Worm (Caenorhabditis elegans) whole organism, L2 larva: ENCODE results near the gene fmo-4.
A peak's percentile ranks its signal among the peaks of the same experiment; 100 is the strongest.

Source experiments
- C34F6.9 ChIP-seq: fragments of 150-350 bp; optimal IDR thresholded peaks from 2 replicates; lab custom pipeline; 2014; ENCODE audit warnings: missing biosample characterization, missing genetic modification characterization
- F13H6.1 ChIP-seq: sonication (generic microtip); optimal IDR thresholded peaks from 2 replicates; lab custom pipeline; 2016; ENCODE audit warnings: missing genetic modification characterization, missing compliant biosample characterization
- R02D3.7 ChIP-seq: fragments of 150-350 bp; optimal IDR thresholded peaks from 2 replicates; lab custom pipeline; 2014; ENCODE audit warnings: missing biosample characterization, missing genetic modification characterization
- Y55F3AM.14 ChIP-seq: fragments of 200-800 bp; sonication (Bioruptor generic); optimal IDR thresholded peaks from 2 replicates; lab custom pipeline; 2018; ENCODE audit warnings: mild to moderate bottlenecking, missing genetic modification characterization, missing compliant biosample characterization
- ZK546.5 ChIP-seq: sonication (generic microtip); optimal IDR thresholded peaks from 2 replicates; lab custom pipeline; 2017; ENCODE audit warnings: missing biosample characterization, missing genetic modification characterization
- aly-2 ChIP-seq: fragments of 150-350 bp; optimal IDR thresholded peaks from 2 replicates; lab custom pipeline; 2014; ENCODE audit warnings: missing biosample characterization, missing genetic modification characterization
- ama-1 ChIP-seq: fragments of 150-350 bp; optimal IDR thresholded peaks from 2 replicates; lab custom pipeline; 2018; ENCODE audit warnings: inconsistent platforms
- blmp-1 ChIP-seq: sonication (generic microtip); optimal IDR thresholded peaks from 2 replicates; lab custom pipeline; 2017; ENCODE audit warnings: missing genetic modification characterization, mild to moderate bottlenecking, missing compliant biosample characterization, antibody characterized with exemption, moderate library complexity; ENCODE audit not compliant: insufficient read depth
- ceh-16 ChIP-seq: fragments of 150-350 bp; optimal IDR thresholded peaks from 2 replicates; lab custom pipeline; 2014; ENCODE audit warnings: missing biosample characterization, missing genetic modification characterization
- ceh-82 ChIP-seq: fragments of 150-350 bp; optimal IDR thresholded peaks from 2 replicates; lab custom pipeline; 2014; ENCODE audit warnings: missing biosample characterization, missing genetic modification characterization
- crh-2 ChIP-seq: sonication (generic microtip); optimal IDR thresholded peaks from 2 replicates; lab custom pipeline; 2017; ENCODE audit warnings: missing biosample characterization, missing genetic modification characterization
- dmd-4 ChIP-seq: sonication (generic microtip); optimal IDR thresholded peaks from 2 replicates; lab custom pipeline; 2017; ENCODE audit warnings: missing biosample characterization, missing genetic modification characterization
- egl-27 ChIP-seq: sonication (generic microtip); optimal IDR thresholded peaks from 3 replicates; lab custom pipeline; 2017; ENCODE audit warnings: missing biosample characterization, missing genetic modification reagents, missing genetic modification characterization
- elt-3 ChIP-seq: sonication (generic microtip); optimal IDR thresholded peaks from 2 replicates; lab custom pipeline; 2017; ENCODE audit warnings: missing biosample characterization, missing genetic modification characterization
- fos-1 ChIP-seq: fragments of 150-350 bp; optimal IDR thresholded peaks from 2 replicates; lab custom pipeline; 2014; ENCODE audit warnings: missing biosample characterization, missing genetic modification characterization
- lin-13 ChIP-seq: fragments of 150-350 bp; optimal IDR thresholded peaks from 2 replicates; lab custom pipeline; 2014; ENCODE audit warnings: missing biosample characterization, missing genetic modification reagents, missing genetic modification characterization
- lin-39 ChIP-seq: fragments of 150-350 bp; optimal IDR thresholded peaks from 2 replicates; lab custom pipeline; 2014; ENCODE audit warnings: missing biosample characterization, missing genetic modification reagents, missing genetic modification characterization
- lsy-2 ChIP-seq, 2 experiments: fragments of 150-350 bp in 1 of 2; sonication (generic microtip) in 1 of 2; optimal IDR thresholded peaks; 2 replicates each; lab custom pipeline; 2014 to 2017; ENCODE audit warnings: missing biosample characterization in 2 of 2, missing genetic modification characterization in 2 of 2
- mab-5 ChIP-seq: fragments of 150-350 bp; optimal IDR thresholded peaks from 2 replicates; lab custom pipeline; 2014; ENCODE audit warnings: missing biosample characterization, missing genetic modification characterization
- mdl-1 ChIP-seq, 2 experiments: fragments of 150-350 bp in 1 of 2; sonication (generic microtip) in 1 of 2; optimal IDR thresholded peaks; 2 replicates each; lab custom pipeline; 2017; ENCODE audit warnings: missing biosample characterization in 2 of 2, missing genetic modification characterization in 2 of 2
- nhr-10 ChIP-seq: sonication (generic microtip); optimal IDR thresholded peaks from 2 replicates; lab custom pipeline; 2017; ENCODE audit warnings: missing biosample characterization, missing genetic modification characterization
- nhr-129 ChIP-seq: fragments of 150-350 bp; optimal IDR thresholded peaks from 2 replicates; lab custom pipeline; 2014; ENCODE audit warnings: missing biosample characterization, missing genetic modification characterization
- nhr-21 ChIP-seq: fragments of 150-350 bp; optimal IDR thresholded peaks from 2 replicates; lab custom pipeline; 2014; ENCODE audit warnings: missing biosample characterization, missing genetic modification characterization
- nhr-23 ChIP-seq: fragments of 150-350 bp; optimal IDR thresholded peaks from 2 replicates; lab custom pipeline; 2014; ENCODE audit warnings: missing biosample characterization, missing genetic modification reagents, missing genetic modification characterization
- nhr-237 ChIP-seq: fragments of 150-350 bp; optimal IDR thresholded peaks from 2 replicates; lab custom pipeline; 2014; ENCODE audit warnings: missing biosample characterization, missing genetic modification characterization
- nhr-25 ChIP-seq: fragments of 150-350 bp; sonication (generic microtip); optimal IDR thresholded peaks from 3 replicates; lab custom pipeline; 2014; ENCODE audit warnings: missing biosample characterization, missing genetic modification characterization
- nhr-77 ChIP-seq: fragments of 150-350 bp; optimal IDR thresholded peaks from 2 replicates; lab custom pipeline; 2014; ENCODE audit warnings: missing biosample characterization, missing genetic modification characterization
- peb-1 ChIP-seq: fragments of 150-350 bp; optimal IDR thresholded peaks from 2 replicates; lab custom pipeline; 2014; ENCODE audit warnings: missing biosample characterization, missing genetic modification characterization
- sem-4 ChIP-seq: fragments of 150-350 bp; optimal IDR thresholded peaks from 2 replicates; lab custom pipeline; 2014; ENCODE audit warnings: missing biosample characterization, missing genetic modification reagents, missing genetic modification characterization
- sma-3 ChIP-seq: sonication (generic microtip); optimal IDR thresholded peaks from 2 replicates; lab custom pipeline; 2016; ENCODE audit warnings: missing genetic modification reagents, missing genetic modification characterization, missing compliant biosample characterization
- sma-9 ChIP-seq, 2 experiments: fragments of 150-350 bp in 1 of 2; sonication (generic microtip) in 1 of 2; optimal IDR thresholded peaks; 2 replicates each; lab custom pipeline; 2014 to 2016; ENCODE audit warnings: missing genetic modification characterization in 2 of 2, mild to moderate bottlenecking in 1 of 2, missing biosample characterization in 1 of 2, missing compliant biosample characterization in 1 of 2, missing genetic modification reagents in 1 of 2, moderate library complexity in 1 of 2
- snpc-4 ChIP-seq: fragments of 150-350 bp; optimal IDR thresholded peaks from 2 replicates; lab custom pipeline; 2014; ENCODE audit warnings: missing biosample characterization, missing genetic modification characterization
- unc-39 ChIP-seq: fragments of 150-350 bp; optimal IDR thresholded peaks from 2 replicates; lab custom pipeline; 2014; ENCODE audit warnings: missing biosample characterization, missing genetic modification characterization
- unc-55 ChIP-seq: fragments of 150-350 bp; sonication (generic microtip); optimal IDR thresholded peaks from 3 replicates; lab custom pipeline; 2014; ENCODE audit warnings: missing biosample characterization, missing genetic modification reagents, missing genetic modification characterization
- unc-62 ChIP-seq: fragments of 150-350 bp; optimal IDR thresholded peaks from 2 replicates; lab custom pipeline; 2014; ENCODE audit warnings: missing biosample characterization, missing genetic modification reagents, missing genetic modification characterization
- ztf-1 ChIP-seq: fragments of 200-800 bp; sonication (Bioruptor generic); conservative IDR thresholded peaks from 2 replicates; pipeline ENCODE4 v1.3.6; 2022; ENCODE audit warnings: missing genetic modification characterization, missing compliant biosample characterization
- ztf-11 ChIP-seq: sonication (generic microtip); optimal IDR thresholded peaks from 2 replicates; lab custom pipeline; 2017; ENCODE audit warnings: missing biosample characterization, missing genetic modification characterization
- ztf-4 ChIP-seq: fragments of 150-350 bp; optimal IDR thresholded peaks from 2 replicates; lab custom pipeline; 2014; ENCODE audit warnings: missing biosample characterization, missing genetic modification characterization

Gene fmo-4

DNA sequence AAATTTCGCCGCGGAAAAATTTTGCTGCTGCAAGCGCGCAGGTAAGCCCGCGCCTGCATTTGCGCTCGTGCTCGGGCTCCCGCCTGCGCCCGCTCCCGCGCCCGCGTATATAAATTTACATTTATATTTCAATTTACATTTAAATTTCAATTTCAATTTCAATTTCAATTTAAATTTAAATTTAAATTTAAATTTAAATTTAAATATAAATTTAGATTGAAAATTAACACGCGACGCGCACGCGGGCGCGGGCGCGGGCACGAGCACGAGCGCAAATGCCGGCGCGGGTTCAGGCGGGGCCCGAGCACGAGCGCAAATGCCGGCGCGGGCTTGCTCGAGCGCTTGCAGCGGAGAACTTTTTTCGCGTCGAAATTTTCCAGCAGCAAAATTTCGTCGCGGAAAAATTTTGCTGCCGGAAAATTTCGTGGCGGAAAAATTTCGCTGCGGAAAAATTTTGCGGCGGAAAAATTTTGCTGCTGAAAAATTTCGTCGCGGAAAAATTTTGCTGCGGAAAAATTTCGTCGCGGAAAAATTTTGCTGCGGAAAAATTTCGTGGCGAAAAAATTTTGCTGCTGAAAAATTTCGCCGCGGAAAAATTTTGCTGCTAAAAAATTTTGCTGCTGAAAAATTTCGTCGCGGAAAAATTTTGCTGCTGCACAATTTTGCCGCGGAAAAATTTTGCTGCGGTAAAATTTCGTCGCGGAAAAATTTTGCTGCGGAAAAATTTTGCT is 39.5 kb upstream of the fmo-4 start:
- TF ChIP-seq nhr-23 (tag; lab: Kevin White, UChicago) (no peak), egl-27 (tag; lab: Kevin White, UChicago) (no peak)

ce11 chrV:13638040-13638439 is 31.5 kb upstream of the fmo-4 start:
- peak; percentile 53 for TF ChIP-seq sma-9 (GFP tag; optimal IDR thresholded peaks at IDR 0.05; lab: Kevin White, UChicago)
- TF ChIP-seq sma-9 (tag; optimal IDR thresholded peaks at IDR 0.05; lab: Kevin White, UChicago) = no peak
- no peak for TF ChIP-seq ztf-4 (tag; lab: Kevin White, UChicago)
- TF ChIP-seq fos-1 (tag; lab: Kevin White, UChicago) = peak; percentile 79
- TF ChIP-seq elt-3 = no peak
- peak; percentile 37 for TF ChIP-seq crh-2 (tag; lab: Kevin White, UChicago)

- TF ChIP-seq nhr-10 (tag; lab: Kevin White, UChicago) (no peak), mdl-1 (tag; optimal IDR thresholded peaks at IDR 0.05; lab: Kevin White, UChicago) (no peak), nhr-77 (no peak), nhr-21 (tag; lab: Kevin White, UChicago) (no peak), ztf-1 (GFP tag; lab: Robert Waterston, UW) (no peak), dmd-4 (no peak), unc-62 (GFP tag; lab: Kevin White, UChicago) (no peak), sem-4 (no peak), lin-13 (no peak), nhr-237 (tag; lab: Kevin White, UChicago) (no peak), mab-5 (tag; lab: Kevin White, UChicago) (no peak), unc-39 (tag; lab: Kevin White, UChicago) (no peak), ceh-16 (tag; lab: Kevin White, UChicago) (no peak), nhr-23 (tag; lab: Kevin White, UChicago) (no peak), sma-3 (GFP tag; lab: Kevin White, UChicago) (no peak), ceh-82 (tag; lab: Kevin White, UChicago) (no peak), elt-3 (no peak), nhr-129 (tag; lab: Kevin White, UChicago) (no peak)
These were observed 29.9 kb upstream of the fmo-4 start for ce11 chrV:13636411-13636810.

DNA sequence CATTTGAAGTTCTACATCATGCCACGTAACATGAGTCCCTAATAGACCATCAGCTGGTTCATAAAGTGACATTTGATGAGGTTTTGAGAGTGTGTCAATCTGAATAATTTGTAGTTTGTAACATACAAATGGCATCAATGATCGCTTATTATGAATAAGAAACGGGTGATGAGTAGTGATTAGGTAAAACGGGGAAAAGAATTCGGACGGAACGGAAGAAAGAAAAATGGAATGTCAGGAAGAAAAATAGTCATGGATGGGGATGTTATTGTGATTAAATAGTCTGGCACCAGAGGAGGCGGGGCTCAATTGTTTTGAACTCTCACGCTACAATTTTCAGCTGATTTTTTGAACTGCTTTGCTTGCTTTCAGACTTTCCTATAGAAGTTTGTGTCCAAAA is 27.6 kb upstream of the fmo-4 start, which contains the start of gene H37A05.2:
H37A05.2 (minus strand) TSS at position 101 of the 400 bp plus-strand sequence.
- TF ChIP-seq ZK546.5 = no peak
- no peak for TF ChIP-seq sma-9 (GFP tag; optimal IDR thresholded peaks at IDR 0.05; lab: Kevin White, UChicago)
- no peak for TF ChIP-seq sma-9 (tag; optimal IDR thresholded peaks at IDR 0.05; lab: Kevin White, UChicago)
- TF ChIP-seq ztf-4 (tag; lab: Kevin White, UChicago) = no peak
- no peak for TF ChIP-seq Y55F3AM.14 (GFP tag; lab: Kevin White, UChicago)

DNA sequence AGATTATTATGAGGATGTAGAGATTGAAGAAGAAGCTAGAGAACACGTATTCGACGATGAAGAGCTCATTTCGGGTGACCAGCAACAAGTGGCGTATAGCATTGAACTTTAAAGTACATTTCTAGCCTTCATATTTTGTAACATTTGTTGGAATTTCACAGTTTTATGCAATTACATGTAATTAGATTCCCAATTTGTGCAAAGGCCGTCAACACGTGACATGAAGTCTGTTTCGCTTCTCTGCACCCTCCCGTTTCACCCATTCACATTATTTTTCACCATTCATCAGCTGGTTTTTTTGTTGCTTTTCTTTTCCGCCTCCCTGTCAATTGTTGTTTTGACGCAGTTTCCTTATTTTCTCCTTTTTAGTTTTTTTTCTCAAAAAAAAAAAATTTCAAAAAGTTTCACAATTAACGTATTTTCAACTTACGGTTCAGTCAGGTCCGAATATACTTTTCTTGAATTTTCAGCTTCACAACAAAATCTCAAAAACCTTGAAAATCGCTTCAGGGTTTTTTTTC is 20.7 kb upstream of the fmo-4 start, which contains the start of gene sde-2:
sde-2 (plus strand) TSS at position 471 of the 521 bp plus-strand sequence.
- TF ChIP-seq nhr-129 (tag; lab: Kevin White, UChicago) = peak; percentile 52
- TF ChIP-seq C34F6.9 (tag; lab: Kevin White, UChicago) = peak; percentile 72
- no peak for TF ChIP-seq mab-5 (tag; lab: Kevin White, UChicago)
- peak; percentile 8 for TF ChIP-seq unc-55
- TF ChIP-seq F13H6.1 (tag; lab: Kevin White, UChicago) = no peak

ce11 chrV:13625517-13626097 is 19.1 kb upstream of the fmo-4 start, which contains the start of the genes nduv-2 and F53F4.12:
TSS of gene nduv-2 (minus strand) at chrV:13625567.
TSS of gene F53F4.12 (plus strand) at chrV:13626047.
- peak; percentile 33 for TF ChIP-seq nhr-129 (tag; lab: Kevin White, UChicago)
- no peak for TF ChIP-seq snpc-4 (tag; lab: Kevin White, UChicago)
- TF ChIP-seq ceh-16 (tag; lab: Kevin White, UChicago) = no peak
- no peak for TF ChIP-seq Y55F3AM.14 (GFP tag; lab: Kevin White, UChicago)
- no peak for TF ChIP-seq nhr-23 (tag; lab: Kevin White, UChicago)
- no peak for TF ChIP-seq elt-3
- TF ChIP-seq nhr-25 (tag; lab: Kevin White, UChicago) = no peak
- TF ChIP-seq fos-1 (tag; lab: Kevin White, UChicago) = no peak
- no peak for TF ChIP-seq ceh-82 (tag; lab: Kevin White, UChicago)
- no peak for TF ChIP-seq nhr-21 (tag; lab: Kevin White, UChicago)
- no peak for TF ChIP-seq peb-1 (tag; lab: Kevin White, UChicago)
- TF ChIP-seq blmp-1 = no peak
- no peak for TF ChIP-seq ama-1 (lab: Kevin White, UChicago)
- no peak for TF ChIP-seq ztf-11 (tag; lab: Kevin White, UChicago)
- no peak for TF ChIP-seq aly-2 (tag; lab: Kevin White, UChicago)
- no peak for TF ChIP-seq unc-62 (GFP tag; lab: Kevin White, UChicago)
- TF ChIP-seq R02D3.7 (tag; lab: Kevin White, UChicago) = peak; percentile 23
- peak; percentile 70 for TF ChIP-seq unc-55
- TF ChIP-seq lsy-2 (tag; optimal IDR thresholded peaks at IDR 0.05; lab: Kevin White, UChicago) = no peak
- no peak for TF ChIP-seq ztf-4 (tag; lab: Kevin White, UChicago)
- no peak for TF ChIP-seq lin-39
- no peak for TF ChIP-seq sma-9 (GFP tag; optimal IDR thresholded peaks at IDR 0.05; lab: Kevin White, UChicago)
- no peak for TF ChIP-seq sma-9 (tag; optimal IDR thresholded peaks at IDR 0.05; lab: Kevin White, UChicago)
- no peak for TF ChIP-seq egl-27 (tag; lab: Kevin White, UChicago)
